4 worm cellular contexts compared by ENCODE assay signal in genomic region chrV:11857756-11858155, ce11.
A peak's percentile ranks its signal among the peaks of the same experiment; 100 is the strongest.
TF ChIP-seq lines count a peak whose summit lies in the region.

No protein-coding gene starts in this region.

TF ChIP-seq in whole organism, L2 larva, 48 proteins besides CTCF, POLR2A, EP300 and RAD21:
- TF ChIP-seq mab-5 (tag; optimal IDR thresholded peaks at IDR 0.05; lab: Kevin White, UChicago), result no peak
- no peak for TF ChIP-seq unc-55 (GFP tag; optimal IDR thresholded peaks at IDR 0.05; lab: Kevin White, UChicago)
- no peak for TF ChIP-seq ceh-82 (tag; optimal IDR thresholded peaks at IDR 0.05; lab: Kevin White, UChicago)
- TF ChIP-seq ztf-1 (GFP tag; conservative IDR thresholded peaks at IDR 0.05; lab: Robert Waterston, UW), result no peak
- TF ChIP-seq nhr-21 (tag; optimal IDR thresholded peaks at IDR 0.05; lab: Kevin White, UChicago), result no peak
- TF ChIP-seq sma-9 (GFP tag; optimal IDR thresholded peaks at IDR 0.05; lab: Kevin White, UChicago), result peak; percentile 43
- no peak for TF ChIP-seq sma-9 (tag; optimal IDR thresholded peaks at IDR 0.05; lab: Kevin White, UChicago)
- TF ChIP-seq unc-62 (GFP tag; optimal IDR thresholded peaks at IDR 0.05; lab: Kevin White, UChicago), result no peak
- TF ChIP-seq nhr-25 (tag; optimal IDR thresholded peaks at IDR 0.05; lab: Kevin White, UChicago), result peak; percentile 77
- TF ChIP-seq nhr-77 (tag; optimal IDR thresholded peaks at IDR 0.05; lab: Kevin White, UChicago), result no peak
- no peak for TF ChIP-seq ceh-16 (tag; optimal IDR thresholded peaks at IDR 0.05; lab: Kevin White, UChicago)
- no peak for TF ChIP-seq lin-39 (tag; optimal IDR thresholded peaks at IDR 0.05; lab: Kevin White, UChicago)

TF ChIP-seq in whole organism, L3 larva, 47 proteins besides CTCF, POLR2A, EP300 and RAD21:
- peak; percentile 65 for TF ChIP-seq egl-5 (tag; optimal IDR thresholded peaks at IDR 0.05; lab: Kevin White, UChicago)
- TF ChIP-seq zag-1 (tag; optimal IDR thresholded peaks at IDR 0.05; lab: Kevin White, UChicago), result no peak
- TF ChIP-seq skn-1 (tag; optimal IDR thresholded peaks at IDR 0.05; lab: Kevin White, UChicago), result no peak
- no peak for TF ChIP-seq mdl-1 (tag; optimal IDR thresholded peaks at IDR 0.05; lab: Kevin White, UChicago)
- TF ChIP-seq nhr-12 (tag; optimal IDR thresholded peaks at IDR 0.05; lab: Kevin White, UChicago), result no peak
- TF ChIP-seq nhr-25 (tag; optimal IDR thresholded peaks at IDR 0.05; lab: Kevin White, UChicago), result peak; percentile 60
- peak; percentile 25 for TF ChIP-seq nhr-23 (tag; optimal IDR thresholded peaks at IDR 0.05; lab: Kevin White, UChicago)
- no peak for TF ChIP-seq sea-2 (GFP tag; optimal IDR thresholded peaks at IDR 0.05; lab: Kevin White, UChicago)
- no peak for TF ChIP-seq R02D3.7 (tag; optimal IDR thresholded peaks at IDR 0.05; lab: Kevin White, UChicago)

TF ChIP-seq in whole organism, L4 larva, 104 proteins besides CTCF, POLR2A, EP300 and RAD21:
- TF ChIP-seq zfp-2 (tag; optimal IDR thresholded peaks at IDR 0.05; lab: Kevin White, UChicago) (no peak), lin-39 (tag; optimal IDR thresholded peaks at IDR 0.05; lab: Kevin White, UChicago) (no peak), pqm-1 (tag; optimal IDR thresholded peaks at IDR 0.05; lab: Kevin White, UChicago) (no peak), mep-1 (tag; optimal IDR thresholded peaks at IDR 0.05; lab: Kevin White, UChicago) (peak; percentile 4), nhr-28 (tag; optimal IDR thresholded peaks at IDR 0.05; lab: Kevin White, UChicago) (peak; percentile 25), ceh-44 (GFP tag; IDR thresholded peaks at IDR 0.05; lab: Robert Waterston, UW) (no peak), dve-1 (tag; optimal IDR thresholded peaks at IDR 0.05; lab: Kevin White, UChicago; ENCODE audit: insufficient read depth) (no peak), dmd-6 (GFP tag; IDR thresholded peaks at IDR 0.05; lab: Robert Waterston, UW) (peak; percentile 25; the same call in 1 of the 2 replicates), hlh-30 (tag; optimal IDR thresholded peaks at IDR 0.05; lab: Kevin White, UChicago; ENCODE audit: insufficient read depth) (peak; percentile 39), T20F7.1 (GFP tag; optimal IDR thresholded peaks at IDR 0.05; lab: Kevin White, UChicago) (no peak), lsy-2 (tag; optimal IDR thresholded peaks at IDR 0.05; lab: Kevin White, UChicago) (no peak), aha-1 (tag; lab: Kevin White, UChicago) (peak; percentile 97), nhr-77 (tag; optimal IDR thresholded peaks at IDR 0.05; lab: Kevin White, UChicago) (no peak), hlh-11 (tag; optimal IDR thresholded peaks at IDR 0.05; lab: Kevin White, UChicago) (peak; percentile 1), ces-1 (GFP tag; optimal IDR thresholded peaks at IDR 0.05; lab: Kevin White, UChicago) (no peak), tra-1 (GFP tag; IDR thresholded peaks at IDR 0.05; lab: Robert Waterston, UW) (no peak), mdl-1 (tag; optimal IDR thresholded peaks at IDR 0.05; lab: Kevin White, UChicago) (peak; percentile 8 to 17), ZK337.2 (GFP tag; IDR thresholded peaks at IDR 0.05; lab: Robert Waterston, UW) (no peak)

TF ChIP-seq in whole organism, young adult, 124 proteins besides CTCF, POLR2A, EP300 and RAD21:
- TF ChIP-seq lin-40 (tag; optimal IDR thresholded peaks at IDR 0.05; lab: Kevin White, UChicago) (peak; percentile 17), nhr-90 (tag; optimal IDR thresholded peaks at IDR 0.05; lab: Kevin White, UChicago) (no peak)
TF ChIP-seq in whole organism, young adult: peak in this region for 1.
